Fruit fly (Drosophila melanogaster) whole organism, embryonic: Measurements from ENCODE around the gene kirre.
A peak's percentile ranks its signal among the peaks of the same experiment; 100 is the strongest.

ENCODE experiments used
- Ada2b ChIP-seq: fragments of 200-800 bp; sonication (Bioruptor generic); IDR thresholded peaks from 2 replicates; pipeline ENCODE4 v1.3.6; 2022; ENCODE audit warnings: missing biosample characterization, missing genetic modification characterization
- CG1024 ChIP-seq: fragments of 200-800 bp; sonication (Bioruptor generic); IDR thresholded peaks from 2 replicates; pipeline ENCODE4 v1.3.6; 2022; ENCODE audit warnings: missing biosample characterization, missing genetic modification characterization
- CG10565 ChIP-seq: fragments of 200-800 bp; sonication (Bioruptor generic); optimal IDR thresholded peaks from 3 replicates; lab custom pipeline; 2016; ENCODE audit warnings: missing biosample characterization, mild to moderate bottlenecking, missing genetic modification characterization
- CG11247 ChIP-seq: fragments of 200-800 bp; sonication (Bioruptor generic); IDR thresholded peaks from 2 replicates; pipeline ENCODE4 v1.3.6; 2022; ENCODE audit warnings: missing biosample characterization, missing genetic modification characterization
- CG11695 ChIP-seq: fragments of 200-800 bp; sonication (Bioruptor generic); IDR thresholded peaks from 3 replicates; pipeline ENCODE4 v1.3.6; 2022; ENCODE audit warnings: missing biosample characterization, missing genetic modification characterization
- CG15073 ChIP-seq: fragments of 200-800 bp; sonication (Bioruptor generic); optimal IDR thresholded peaks from 2 replicates; lab custom pipeline; 2016; ENCODE audit warnings: missing biosample characterization, missing genetic modification characterization
- CG1603 ChIP-seq: fragments of 200-800 bp; sonication (Bioruptor generic); optimal IDR thresholded peaks from 2 replicates; lab custom pipeline; 2019; ENCODE audit warnings: missing biosample characterization, mild to moderate bottlenecking, missing genetic modification characterization, moderate library complexity
- CG17361 ChIP-seq: fragments of 200-800 bp; sonication (Bioruptor generic); IDR thresholded peaks from 3 replicates; pipeline ENCODE4 v1.3.6; 2022; ENCODE audit warnings: missing biosample characterization, missing genetic modification characterization
- CG17829 ChIP-seq: fragments of 200-800 bp; optimal IDR thresholded peaks from 2 replicates; lab custom pipeline; 2019; ENCODE audit warnings: missing biosample characterization, mild to moderate bottlenecking, missing genetic modification characterization, moderate library complexity
- CG2199 ChIP-seq: fragments of 200-800 bp; sonication (Bioruptor generic); IDR thresholded peaks from 3 replicates; pipeline ENCODE4 v1.3.6; 2022; ENCODE audit warnings: missing biosample characterization, missing genetic modification characterization
- CG33557 ChIP-seq: fragments of 200-800 bp; sonication (Bioruptor generic); optimal IDR thresholded peaks from 2 replicates; lab custom pipeline; 2019; ENCODE audit warnings: missing biosample characterization, mild to moderate bottlenecking, missing genetic modification characterization, moderate library complexity
- CG4707 ChIP-seq: fragments of 200-800 bp; sonication (Bioruptor generic); optimal IDR thresholded peaks from 2 replicates; lab custom pipeline; 2018; ENCODE audit warnings: missing biosample characterization, mild to moderate bottlenecking, missing genetic modification characterization, moderate library complexity
- CG6272 ChIP-seq: fragments of 200-800 bp; sonication (Bioruptor generic); IDR thresholded peaks from 2 replicates; pipeline ENCODE4 v1.3.6; 2022; ENCODE audit warnings: missing biosample characterization, missing genetic modification characterization
- CG6813 ChIP-seq: fragments of 200-800 bp; sonication (Bioruptor generic); optimal IDR thresholded peaks from 2 replicates; lab custom pipeline; 2017; ENCODE audit warnings: missing biosample characterization, missing genetic modification characterization, mild to moderate bottlenecking, moderate library complexity, missing genetic modification reagents
- CG7372 ChIP-seq: fragments of 200-800 bp; sonication (Bioruptor generic); IDR thresholded peaks from 2 replicates; pipeline ENCODE4 v1.3.6; 2022; ENCODE audit warnings: missing biosample characterization, missing genetic modification characterization
- CG8944 ChIP-seq: fragments of 200-800 bp; sonication (Bioruptor generic); optimal IDR thresholded peaks from 3 replicates; lab custom pipeline; 2016; ENCODE audit warnings: missing biosample characterization, missing genetic modification characterization
- CHES-1-like ChIP-seq: fragments of 200-800 bp; sonication (Bioruptor generic); optimal IDR thresholded peaks from 2 replicates; lab custom pipeline; 2016; ENCODE audit warnings: missing biosample characterization, missing genetic modification characterization
- CoRest ChIP-seq: fragments of 200-800 bp; sonication (Bioruptor generic); optimal IDR thresholded peaks from 3 replicates; lab custom pipeline; 2018; ENCODE audit warnings: missing biosample characterization, mild to moderate bottlenecking, missing genetic modification characterization, moderate library complexity
- Deaf1 ChIP-seq: fragments of 200-800 bp; optimal IDR thresholded peaks from 3 replicates; lab custom pipeline; 2019; ENCODE audit warnings: missing biosample characterization, mild to moderate bottlenecking, missing genetic modification characterization, moderate library complexity
- Dll ChIP-seq: fragments of 200-800 bp; sonication (Bioruptor generic); IDR thresholded peaks from 4 replicates; pipeline ENCODE4 v1.3.6; 2022; ENCODE audit warnings: missing biosample characterization, missing genetic modification characterization; ENCODE audit not compliant: partially characterized antibody
- E2f1 ChIP-seq: fragments of 200-800 bp; sonication (Bioruptor generic); IDR thresholded peaks from 2 replicates; pipeline ENCODE4 v1.3.6; 2022; ENCODE audit warnings: missing biosample characterization, missing genetic modification characterization
- HmgD ChIP-seq: fragments of 200-800 bp; sonication (Bioruptor generic); optimal IDR thresholded peaks from 3 replicates; lab custom pipeline; 2016; ENCODE audit warnings: missing biosample characterization, missing genetic modification characterization
- Hr3 ChIP-seq: fragments of 200-800 bp; sonication (Bioruptor generic); optimal IDR thresholded peaks from 3 replicates; lab custom pipeline; 2016; ENCODE audit warnings: missing biosample characterization, missing genetic modification characterization
- MBD-R2 ChIP-seq: fragments of 200-800 bp; sonication (Bioruptor generic); IDR thresholded peaks from 2 replicates; pipeline ENCODE4 v1.3.6; 2022; ENCODE audit warnings: missing biosample characterization, missing genetic modification characterization
- Med ChIP-seq: fragments of 200-800 bp; sonication (Bioruptor generic); peaks from one replicate; lab custom pipeline; 2016; ENCODE audit warnings: missing biosample characterization, missing genetic modification characterization, mild to moderate bottlenecking, inconsistent platforms, moderate library complexity
- NC2α ChIP-seq: fragments of 200-800 bp; sonication (Bioruptor generic); optimal IDR thresholded peaks from 2 replicates; lab custom pipeline; 2016; ENCODE audit warnings: missing biosample characterization, missing genetic modification characterization
- Pdp1 ChIP-seq, 2 experiments: fragments of 200-800 bp; sonication (Bioruptor generic); optimal IDR thresholded peaks; 3 replicates each; lab custom pipeline; 2016; ENCODE audit warnings: missing biosample characterization in 2 of 2, missing genetic modification characterization in 2 of 2, mild to moderate bottlenecking in 1 of 2, moderate library complexity in 1 of 2
- amos ChIP-seq: fragments of 200-800 bp; sonication (Bioruptor generic); IDR thresholded peaks from 2 replicates; pipeline ENCODE4 v1.3.6; 2022; ENCODE audit warnings: missing biosample characterization, missing genetic modification characterization; ENCODE audit not compliant: partially characterized antibody
- cato ChIP-seq: fragments of 200-800 bp; sonication (Bioruptor generic); optimal IDR thresholded peaks from 2 replicates; lab custom pipeline; 2016; ENCODE audit warnings: missing biosample characterization, missing genetic modification characterization, borderline replicate concordance
- chif ChIP-seq, 2 experiments: fragments of 200-800 bp; sonication (Bioruptor generic); optimal IDR thresholded peaks; 3 replicates each; lab custom pipeline; 2016; ENCODE audit warnings: missing biosample characterization in 2 of 2, missing genetic modification characterization in 2 of 2
- dmrt11E ChIP-seq: fragments of 200-800 bp; sonication (Bioruptor generic); optimal IDR thresholded peaks from 3 replicates; lab custom pipeline; 2018; ENCODE audit warnings: missing biosample characterization, mild to moderate bottlenecking, missing genetic modification characterization, moderate library complexity
- dpn ChIP-seq, 2 experiments: fragments of 200-800 bp; sonication (Bioruptor generic); optimal IDR thresholded peaks; 3 replicates each; lab custom pipeline; 2016; ENCODE audit warnings: missing biosample characterization in 2 of 2, missing genetic modification characterization in 2 of 2
- esg ChIP-seq: fragments of 200-800 bp; sonication (Bioruptor generic); conservative IDR thresholded peaks from 2 replicates; pipeline ENCODE4 v1.3.6; 2022; ENCODE audit warnings: missing biosample characterization, missing genetic modification characterization
- ftz-f1 ChIP-seq: fragments of 200-800 bp; sonication (Bioruptor generic); optimal IDR thresholded peaks from 2 replicates; lab custom pipeline; 2016; ENCODE audit warnings: missing biosample characterization, missing genetic modification characterization
- gcm2 ChIP-seq: fragments of 200-800 bp; sonication (Bioruptor generic); optimal IDR thresholded peaks from 2 replicates; lab custom pipeline; 2016; ENCODE audit warnings: missing biosample characterization, missing genetic modification characterization
- ham ChIP-seq: fragments of 200-800 bp; sonication (Bioruptor generic); IDR thresholded peaks from 2 replicates; pipeline ENCODE4 v1.3.6; 2022; ENCODE audit warnings: missing biosample characterization, missing genetic modification characterization
- hkb ChIP-seq, 2 experiments: fragments of 200-800 bp in 1 of 2; fragments of >200 bp in 1 of 2; sonication (Bioruptor generic) in 1 of 2; IDR thresholded peaks in 1 of 2; optimal IDR thresholded peaks in 1 of 2; 2 replicates each; pipeline versions ENCODE4 v1.3.6 to Lab custom; 2017 to 2022; ENCODE audit warnings: missing biosample characterization in 1 of 2, missing genetic modification characterization in 1 of 2
- ind ChIP-seq: fragments of 200-800 bp; sonication (Bioruptor generic); optimal IDR thresholded peaks from 3 replicates; lab custom pipeline; 2016; ENCODE audit warnings: missing biosample characterization, missing genetic modification characterization
- lmd ChIP-seq: fragments of 200-800 bp; sonication (Bioruptor generic); IDR thresholded peaks from 2 replicates; pipeline ENCODE4 v1.3.6; 2022; ENCODE audit warnings: missing biosample characterization, missing genetic modification characterization
- pan ChIP-seq, 4 experiments: fragments of >200 bp in 3 of 4; fragments of 200-800 bp in 1 of 4; sonication (Bioruptor generic) in 1 of 4; optimal IDR thresholded peaks in 3 of 4; IDR thresholded peaks in 1 of 4; 2 replicates each; pipeline versions ENCODE4 v1.3.6 to Lab custom; 2017 to 2022; ENCODE audit warnings: missing biosample characterization in 2 of 4, missing genetic modification characterization in 2 of 4, mixed read lengths in 1 of 4
- peb ChIP-seq: fragments of 200-800 bp; sonication (Bioruptor generic); IDR thresholded peaks from 2 replicates; pipeline ENCODE4 v1.3.6; 2022; ENCODE audit warnings: missing biosample characterization, missing genetic modification characterization
- repo ChIP-seq: fragments of 200-800 bp; sonication (Bioruptor generic); optimal IDR thresholded peaks from 2 replicates; lab custom pipeline; 2016; ENCODE audit warnings: missing biosample characterization, missing genetic modification characterization
- schlank ChIP-seq: fragments of 200-800 bp; sonication (Bioruptor generic); optimal IDR thresholded peaks from 2 replicates; lab custom pipeline; 2018; ENCODE audit warnings: missing biosample characterization, mild to moderate bottlenecking, missing genetic modification characterization
- seq ChIP-seq: fragments of 200-800 bp; sonication (Bioruptor generic); IDR thresholded peaks from 2 replicates; pipeline ENCODE4 v1.3.6; 2022; ENCODE audit warnings: missing biosample characterization, missing genetic modification characterization
- slbo ChIP-seq: fragments of 200-800 bp; sonication (Bioruptor generic); IDR thresholded peaks from 2 replicates; pipeline ENCODE4 v1.3.6; 2022; ENCODE audit warnings: missing biosample characterization, missing genetic modification characterization
- sug ChIP-seq: fragments of 200-800 bp; optimal IDR thresholded peaks from 2 replicates; lab custom pipeline; 2019; ENCODE audit warnings: missing biosample characterization, mild to moderate bottlenecking, missing genetic modification characterization, moderate library complexity
- tin ChIP-seq: fragments of 200-800 bp; sonication (Bioruptor generic); optimal IDR thresholded peaks from 3 replicates; lab custom pipeline; 2016; ENCODE audit warnings: missing biosample characterization, missing genetic modification characterization
- unpg ChIP-seq: fragments of 200-800 bp; sonication (Bioruptor generic); optimal IDR thresholded peaks from 3 replicates; lab custom pipeline; 2018; ENCODE audit warnings: missing biosample characterization, mild to moderate bottlenecking, missing genetic modification characterization, moderate library complexity
- zfh2 ChIP-seq: fragments of 200-800 bp; sonication (Bioruptor generic); optimal IDR thresholded peaks from 2 replicates; lab custom pipeline; 2016; ENCODE audit warnings: missing biosample characterization, missing genetic modification characterization

The kirre gene

dm6 chrX:2708156-2708734, 31.9 kb upstream of the kirre start, which contains the start of gene CG2681 (continued):
- TF ChIP-seq zfh2 (peak; percentile 23), CG15073 (no peak), CHES-1-like (GFP tag; lab: Kevin White, UChicago) (no peak), Ada2b (peak; percentile 63), MBD-R2 (GFP tag; lab: Robert Waterston, UW) (peak; percentile 17; the same call in 1 of the 2 replicates), peb (no peak), slbo (GFP tag; lab: Robert Waterston, UW) (peak; percentile 84), Dll (GFP tag; lab: Robert Waterston, UW) (no peak), E2f1 (peak; percentile 66), Hr3 (GFP tag; lab: Kevin White, UChicago) (no peak), NC2α (GFP tag; lab: Kevin White, UChicago) (no peak), gcm2 (GFP tag; lab: Kevin White, UChicago) (no peak), amos (GFP tag; lab: Robert Waterston, UW) (no peak), Pdp1 (GFP tag; optimal IDR thresholded peaks at IDR 0.05; lab: Kevin White, UChicago) (peak; percentile 23 to 50), CoRest (tag; lab: Kevin White, UChicago) (peak; percentile 6), ham (GFP tag; lab: Robert Waterston, UW) (0 out of 2 replicates have a peak, but pooled peaks have one; percentile 17), repo (GFP tag; lab: Kevin White, UChicago) (no peak), CG7372 (GFP tag; lab: Robert Waterston, UW) (peak; percentile 29; the same call in 1 of the 2 replicates), HmgD (GFP tag; lab: Kevin White, UChicago) (no peak), CG10565 (GFP tag; lab: Kevin White, UChicago) (no peak), CG11247 (GFP tag; lab: Robert Waterston, UW) (peak; percentile 47), dpn (GFP tag; optimal IDR thresholded peaks at IDR 0.05; lab: Kevin White, UChicago) (peak; percentile 22 to 37), schlank (tag; lab: Kevin White, UChicago) (no peak), CG17361 (GFP tag; lab: Robert Waterston, UW) (0 out of 3 replicates have a peak, but pooled peaks have one; percentile 28), CG1024 (0 out of 2 replicates have a peak, but pooled peaks have one; percentile 25), ind (GFP tag; lab: Kevin White, UChicago) (peak; percentile 45), CG4707 (GFP tag; lab: Kevin White, UChicago) (no peak), Med (GFP tag; lab: Kevin White, UChicago) (peak; percentile 89), lmd (GFP tag; lab: Robert Waterston, UW) (peak; percentile 71), pan (optimal IDR thresholded peaks at IDR 0.05; lab: Kevin White, UChicago) (no peak), pan (GFP tag; optimal IDR thresholded peaks at IDR 0.05 in 1 of 2, IDR thresholded peaks at IDR 0.05 in 1 of 2) (peak in 1 of 2 experiments; percentile 67), sug (tag; lab: Kevin White, UChicago) (peak; percentile 20), seq (0 out of 2 replicates have a peak, but pooled peaks have one; percentile 40), CG6272 (GFP tag; lab: Robert Waterston, UW) (no peak), Deaf1 (tag; lab: Kevin White, UChicago) (no peak), CG8944 (peak; percentile 14), dmrt11E (tag; lab: Kevin White, UChicago) (no peak), unpg (GFP tag; lab: Kevin White, UChicago) (peak; percentile 2), CG17829 (tag; lab: Kevin White, UChicago) (no peak), CG33557 (GFP tag; lab: Kevin White, UChicago) (no peak), CG1603 (tag; lab: Kevin White, UChicago) (peak; percentile 50), esg (GFP tag; lab: Robert Waterston, UW) (peak; percentile 46), CG6813 (no peak), chif (GFP tag; optimal IDR thresholded peaks at IDR 0.05; lab: Kevin White, UChicago) (peak in 1 of 2 experiments; percentile 21), hkb (optimal IDR thresholded peaks at IDR 0.05; lab: Kevin White, UChicago) (no peak), hkb (GFP tag; IDR thresholded peaks at IDR 0.05; lab: Robert Waterston, UW) (peak; percentile 50), CG11695 (no peak), tin (peak; percentile 6), CG2199 (GFP tag; lab: Robert Waterston, UW) (no peak), ftz-f1 (GFP tag; lab: Kevin White, UChicago) (peak; percentile 24), cato (GFP tag; lab: Kevin White, UChicago) (no peak)
